Fruit fly (Drosophila melanogaster): ENCODE results near the gene Ns3.

Ns3 gene

dm6 chrX:1478276-1479122 is 14.5 kb upstream of the Ns3 start, which contains the start of gene rush (continued):
- TF ChIP-seq salm (tag; optimal IDR thresholded peaks at IDR 0.05) (no peak), CG13624 (GFP tag; optimal IDR thresholded peaks at IDR 0.05) (peak; percentile 3), Hmx (GFP tag; optimal IDR thresholded peaks at IDR 0.05) (no peak), zf30C (GFP tag; optimal IDR thresholded peaks at IDR 0.05) (peak; percentile 95), oc (tag; optimal IDR thresholded peaks at IDR 0.05) (no peak), CG12744 (GFP tag; optimal IDR thresholded peaks at IDR 0.05) (no peak), PHDP (tag; optimal IDR thresholded peaks at IDR 0.05) (peak; percentile 10), sens (GFP tag) (peak; percentile 59), Hr3 (GFP tag; optimal IDR thresholded peaks at IDR 0.05) (peak; percentile 2), lilli (GFP tag; optimal IDR thresholded peaks at IDR 0.05) (peak; percentile 63), pan (optimal IDR thresholded peaks at IDR 0.05) (no peak), pan (GFP tag; optimal IDR thresholded peaks at IDR 0.05 in 1 of 2, IDR thresholded peaks at IDR 0.05 in 1 of 2) (no peak), slp2 (GFP tag; optimal IDR thresholded peaks at IDR 0.05) (peak; percentile 16), CG17385 (GFP tag; optimal IDR thresholded peaks at IDR 0.05) (peak; percentile 7), dmrt99B (tag; optimal IDR thresholded peaks at IDR 0.05) (no peak), Mad (GFP tag; optimal IDR thresholded peaks at IDR 0.05) (peak; percentile 8), CG14710 (tag; optimal IDR thresholded peaks at IDR 0.05) (peak; percentile 43), CG3163 (GFP tag; optimal IDR thresholded peaks at IDR 0.05) (peak; percentile 19), unpg (GFP tag; optimal IDR thresholded peaks at IDR 0.05) (peak; percentile 11), bsh (GFP tag; optimal IDR thresholded peaks at IDR 0.05) (peak in 1 of 2 experiments; percentile 26), Fer3 (tag; optimal IDR thresholded peaks at IDR 0.05) (peak; percentile 7), Scr (GFP tag; IDR thresholded peaks at IDR 0.05; ENCODE audit: partially characterized antibody) (no peak), pnt (GFP tag; optimal IDR thresholded peaks at IDR 0.05) (peak; percentile 24), maf-S (GFP tag; optimal IDR thresholded peaks at IDR 0.05) (no peak), Myb (GFP tag; optimal IDR thresholded peaks at IDR 0.05) (peak; percentile 95), ac (GFP tag; optimal IDR thresholded peaks at IDR 0.05) (no peak), CG8359 (GFP tag; optimal IDR thresholded peaks at IDR 0.05; ENCODE audit: borderline replicate concordance) (no peak), amos (GFP tag; IDR thresholded peaks at IDR 0.05; ENCODE audit: partially characterized antibody) (0 out of 2 replicates have a peak, but pooled peaks have one; percentile 17), CG2875 (GFP tag; optimal IDR thresholded peaks at IDR 0.05) (no peak), CG4707 (GFP tag; optimal IDR thresholded peaks at IDR 0.05) (no peak), Drgx (GFP tag; IDR thresholded peaks at IDR 0.05) (no peak; the same call in 1 of the 2 replicates), CG8478 (optimal IDR thresholded peaks at IDR 0.05) (peak; percentile 63), CG1602 (GFP tag; optimal IDR thresholded peaks at IDR 0.05) (peak; percentile 18), MBD-R2 (GFP tag; IDR thresholded peaks at IDR 0.05) (peak; percentile 69), jigr1 (GFP tag; IDR thresholded peaks at IDR 0.05) (no peak), NC2β (GFP tag; optimal IDR thresholded peaks at IDR 0.05) (no peak), CG11504 (tag; optimal IDR thresholded peaks at IDR 0.05) (no peak), chm (GFP tag; IDR thresholded peaks at IDR 0.05) (0 out of 2 replicates have a peak, but pooled peaks have one; percentile 20), stwl (tag; optimal IDR thresholded peaks at IDR 0.05) (peak; percentile 27), CG7357 (GFP tag; IDR thresholded peaks at IDR 0.05) (peak; percentile 64; the same call in 1 of the 3 replicates), bab2 (GFP tag; optimal IDR thresholded peaks at IDR 0.05) (peak; percentile 16), Med (GFP tag) (peak; percentile 92), CG33213 (GFP tag; optimal IDR thresholded peaks at IDR 0.05) (peak; percentile 46), p53 (GFP tag; optimal IDR thresholded peaks at IDR 0.05) (peak; percentile 6), CG32772 (GFP tag; IDR thresholded peaks at IDR 0.05) (peak; percentile 28; the same call in 1 of the 2 replicates), CkIIα-i1 (GFP tag; IDR thresholded peaks at IDR 0.05) (no peak), CG15011 (GFP tag; optimal IDR thresholded peaks at IDR 0.05) (no peak), YL-1 (GFP tag; optimal IDR thresholded peaks at IDR 0.05) (peak; percentile 61), HmgZ (tag; optimal IDR thresholded peaks at IDR 0.05) (peak; percentile 26)

Data from whole organism, embryonic.